Worm (Caenorhabditis elegans) whole organism, midembryonic: Measurements from ENCODE around the gene Y37E11B.2.

Experiments used
- T22C8.4 ChIP-seq: fragments of 200-800 bp; sonication (Bioruptor generic); IDR thresholded peaks from 2 replicates; pipeline ENCODE4 v1.3.6; 2022; ENCODE audit warnings: missing genetic modification characterization, missing compliant biosample characterization
- cog-1 ChIP-seq: sonication (generic microtip); optimal IDR thresholded peaks from 2 replicates; lab custom pipeline; 2016; ENCODE audit warnings: missing genetic modification characterization, missing compliant biosample characterization
- flt-1 ChIP-seq: fragments of 200-800 bp; sonication (Bioruptor generic); IDR thresholded peaks from 2 replicates; pipeline ENCODE4 v1.3.6; 2022; ENCODE audit warnings: missing genetic modification characterization, missing compliant biosample characterization
- klf-2 ChIP-seq: fragments of 200-800 bp; sonication (Bioruptor generic); conservative IDR thresholded peaks from 2 replicates; pipeline ENCODE4 v1.3.6; 2022; ENCODE audit warnings: missing genetic modification reagents, missing genetic modification characterization, missing compliant biosample characterization
- med-1 ChIP-seq: sonication (generic microtip); optimal IDR thresholded peaks from 2 replicates; lab custom pipeline; 2017; ENCODE audit warnings: missing genetic modification characterization, mild to moderate bottlenecking, missing compliant biosample characterization, antibody characterized with exemption, missing genetic modification reagents; ENCODE audit not compliant: insufficient read depth
- ref-1 ChIP-seq: fragments of 200-800 bp; sonication (Bioruptor generic); conservative IDR thresholded peaks from 2 replicates; pipeline ENCODE4 v1.3.6; 2022; ENCODE audit warnings: missing genetic modification reagents, missing genetic modification characterization, missing compliant biosample characterization
- ztf-29 ChIP-seq: fragments of 200-800 bp; sonication (Bioruptor generic); IDR thresholded peaks from 2 replicates; pipeline ENCODE4 v1.3.6; 2022; ENCODE audit warnings: missing genetic modification reagents, missing genetic modification characterization, missing compliant biosample characterization

DNA sequence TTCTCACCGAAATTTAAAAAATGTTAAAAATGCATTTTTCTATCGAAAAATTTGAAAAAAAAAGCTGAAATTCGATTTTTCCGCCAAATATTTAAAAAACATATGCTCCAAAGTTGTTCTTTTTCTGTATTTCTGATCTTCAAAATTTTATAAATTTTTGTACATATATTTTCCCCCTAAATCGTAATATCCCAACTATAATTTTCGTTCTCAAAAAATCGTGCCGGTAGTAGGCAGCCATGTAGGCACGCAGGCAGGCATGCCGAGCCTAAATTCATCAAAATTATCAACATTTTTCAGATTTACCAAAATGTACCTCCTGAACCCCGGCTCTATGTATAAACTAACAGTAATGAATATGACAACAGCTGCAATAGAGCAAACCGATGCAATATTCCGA is 13.4 kb upstream of the Y37E11B.2 start, which contains the start of gene sre-5:
- TF ChIP-seq T22C8.4 (GFP tag; lab: Robert Waterston, UW) (no peak), flt-1 (GFP tag; lab: Robert Waterston, UW) (no peak), cog-1 (no peak), med-1 (GFP tag; lab: Kevin White, UChicago) (no peak), ztf-29 (GFP tag; lab: Robert Waterston, UW) (no peak), ref-1 (no peak), klf-2 (GFP tag; lab: Robert Waterston, UW) (no peak)
